Worm (Caenorhabditis elegans): Measurements from ENCODE around the gene hum-4.

The hum-4 gene

DNA sequence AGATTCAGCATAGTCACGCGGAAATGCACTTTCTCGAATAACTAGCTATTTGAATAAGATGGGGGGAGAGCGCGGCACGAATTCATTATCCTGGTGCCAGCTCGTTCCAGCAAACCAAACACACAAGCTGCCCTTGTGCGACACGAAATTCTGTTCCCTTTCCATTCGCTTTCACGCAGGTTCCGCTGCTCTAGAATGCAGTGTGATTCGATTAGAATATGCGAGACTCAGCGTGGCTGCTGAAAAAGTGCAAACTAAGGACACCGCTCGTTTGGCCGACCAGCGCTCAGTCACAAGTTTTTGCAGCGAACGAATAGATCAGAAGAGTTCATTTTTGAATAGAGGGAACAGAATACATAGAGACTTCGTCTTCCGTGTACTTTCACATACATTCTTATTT is 48.7 kb upstream of the hum-4 start:
- TF ChIP-seq snpc-4 (tag; optimal IDR thresholded peaks at IDR 0.05) = no peak
- TF ChIP-seq sem-4 (tag; optimal IDR thresholded peaks at IDR 0.05) = peak; percentile 52
- peak; percentile 37 for TF ChIP-seq nhr-21 (tag; optimal IDR thresholded peaks at IDR 0.05)
- TF ChIP-seq ZK546.5 (tag; optimal IDR thresholded peaks at IDR 0.05) = no peak

DNA sequence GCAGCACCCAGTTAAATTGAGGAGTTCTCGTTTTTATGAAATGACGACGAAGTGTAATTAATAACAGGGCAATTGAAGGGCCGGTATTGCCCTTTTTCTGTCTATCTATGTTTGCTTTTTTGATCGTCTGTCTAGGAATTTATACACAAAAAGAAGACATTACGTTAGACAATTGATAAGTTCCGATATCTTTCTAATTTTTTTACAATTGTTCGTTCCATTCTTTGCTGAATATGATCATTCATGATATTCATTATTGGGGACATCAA is 48.4 kb upstream of the hum-4 start:
- TF ChIP-seq nhr-25 (tag; optimal IDR thresholded peaks at IDR 0.05) = peak; percentile 7
- peak; percentile 17 for TF ChIP-seq fos-1 (tag; optimal IDR thresholded peaks at IDR 0.05)
- no peak for TF ChIP-seq nhr-23 (tag; optimal IDR thresholded peaks at IDR 0.05)
- TF ChIP-seq sma-9 (GFP tag; optimal IDR thresholded peaks at IDR 0.05) = peak; percentile 76
- no peak for TF ChIP-seq sma-9 (tag; optimal IDR thresholded peaks at IDR 0.05)
- TF ChIP-seq blmp-1 (tag; optimal IDR thresholded peaks at IDR 0.05; ENCODE audit: insufficient read depth) = peak; percentile 36
- no peak for TF ChIP-seq ama-1 (optimal IDR thresholded peaks at IDR 0.05)
- TF ChIP-seq sma-3 (GFP tag; optimal IDR thresholded peaks at IDR 0.05) = no peak
- no peak for TF ChIP-seq nhr-21 (tag; optimal IDR thresholded peaks at IDR 0.05)

DNA sequence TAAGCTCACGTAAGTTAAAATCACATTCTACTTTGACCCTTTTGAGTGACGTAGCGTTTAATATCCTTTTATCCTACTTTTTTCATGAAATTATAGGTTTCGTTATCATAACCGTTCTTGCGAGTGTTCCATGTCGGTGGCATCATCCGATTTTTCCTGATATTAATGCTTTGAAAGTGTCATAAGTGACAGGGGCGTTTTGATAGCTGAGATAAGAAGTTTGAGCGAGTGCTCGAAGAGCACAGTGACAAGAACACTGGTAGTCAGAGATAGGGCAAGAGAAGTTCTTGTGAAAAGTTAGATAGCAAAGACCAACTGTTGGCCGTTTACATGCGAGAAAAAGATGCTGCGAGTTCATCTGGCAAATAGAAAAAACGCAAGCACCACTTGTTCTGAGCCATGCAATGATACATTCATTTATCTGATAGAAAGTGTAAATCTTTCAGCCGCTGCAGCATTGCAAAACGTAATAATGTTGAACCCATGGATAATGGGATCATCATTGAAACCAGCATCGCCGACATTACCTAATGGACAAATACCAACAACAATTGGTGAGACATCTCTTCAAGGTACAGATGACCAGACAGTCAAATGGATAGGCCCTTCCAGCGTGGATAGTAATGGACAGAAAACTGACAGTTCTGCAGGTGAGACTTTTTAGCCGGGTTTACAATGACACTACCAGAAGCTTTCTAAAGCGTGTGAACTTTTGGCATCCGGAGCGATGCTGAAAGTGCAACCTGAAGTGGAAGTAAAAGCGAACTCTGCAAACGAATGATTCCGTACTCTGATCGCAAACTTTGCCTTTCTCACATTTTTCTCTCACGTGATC is 47.8 kb upstream of the hum-4 start:
- peak; percentile 33 for TF ChIP-seq crh-2 (tag; optimal IDR thresholded peaks at IDR 0.05)
- TF ChIP-seq C34F6.9 (tag; optimal IDR thresholded peaks at IDR 0.05) = peak; percentile 6
- peak; percentile 21 for TF ChIP-seq ztf-4 (tag; optimal IDR thresholded peaks at IDR 0.05)
- TF ChIP-seq R02D3.7 (tag; optimal IDR thresholded peaks at IDR 0.05) = no peak
- peak; percentile 4 for TF ChIP-seq F13H6.1 (tag; optimal IDR thresholded peaks at IDR 0.05)
- TF ChIP-seq ama-1 (optimal IDR thresholded peaks at IDR 0.05) = peak; percentile 44
- TF ChIP-seq mab-5 (tag; optimal IDR thresholded peaks at IDR 0.05) = no peak
- peak; percentile 87 for TF ChIP-seq fos-1 (tag; optimal IDR thresholded peaks at IDR 0.05)
- peak; percentile 1 for TF ChIP-seq nhr-129 (tag; optimal IDR thresholded peaks at IDR 0.05)

DNA sequence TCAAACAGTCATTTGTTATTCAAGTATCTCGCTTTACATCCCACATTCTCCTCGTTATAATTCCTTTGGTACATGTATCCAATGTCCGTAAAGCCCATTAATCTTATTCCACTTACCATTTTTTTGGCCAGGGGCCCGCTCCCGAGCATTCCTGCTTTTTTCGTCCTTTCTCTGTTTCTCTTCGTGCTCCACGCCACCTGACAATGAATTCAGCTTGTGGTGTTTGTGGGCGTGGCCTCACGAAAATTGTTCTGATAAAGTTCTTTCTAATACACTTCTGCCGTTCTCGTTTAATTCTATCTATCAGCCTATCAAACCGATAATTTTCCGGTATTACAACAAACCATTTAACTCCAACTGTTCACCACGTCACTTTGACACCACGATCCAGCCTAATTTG is 46.6 kb upstream of the hum-4 start:
- TF ChIP-seq lin-11 (tag; optimal IDR thresholded peaks at IDR 0.05) = no peak
- TF ChIP-seq lin-39 (tag; optimal IDR thresholded peaks at IDR 0.05) = no peak

DNA sequence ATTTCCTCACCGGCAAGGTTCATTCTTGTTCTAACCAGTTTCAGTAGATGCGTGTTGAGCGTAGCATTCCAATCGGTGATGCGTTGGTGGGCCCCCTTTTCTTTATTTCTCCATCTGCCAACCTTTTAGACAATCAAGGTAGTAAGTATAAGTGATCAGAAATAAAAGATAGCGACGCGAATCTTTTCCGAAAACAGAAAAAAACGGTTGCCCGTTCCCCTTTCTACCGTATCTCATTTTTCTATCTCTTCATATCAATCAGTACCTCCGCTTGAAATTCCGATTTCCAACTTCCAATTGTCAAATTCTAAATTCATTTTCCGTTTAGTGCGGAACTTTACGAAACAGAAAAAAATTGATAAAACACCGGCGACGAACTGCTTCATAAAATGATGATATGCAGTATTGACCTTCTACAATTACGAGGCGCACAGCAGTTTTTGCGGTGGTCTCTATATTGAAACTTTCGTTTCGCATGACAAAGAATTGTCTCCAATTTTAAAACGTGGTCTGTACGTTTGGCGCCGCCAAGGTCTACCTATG is 46.0 kb upstream of the hum-4 start:
- no peak for TF ChIP-seq nhr-77 (tag; optimal IDR thresholded peaks at IDR 0.05)
- no peak for TF ChIP-seq mab-5 (tag; optimal IDR thresholded peaks at IDR 0.05)
- TF ChIP-seq fos-1 (tag; optimal IDR thresholded peaks at IDR 0.05) = peak; percentile 32
- TF ChIP-seq elt-3 (tag; optimal IDR thresholded peaks at IDR 0.05) = no peak
- TF ChIP-seq snpc-4 (tag; optimal IDR thresholded peaks at IDR 0.05) = no peak
- TF ChIP-seq F13H6.1 (tag; optimal IDR thresholded peaks at IDR 0.05) = no peak
- TF ChIP-seq nhr-25 (tag; optimal IDR thresholded peaks at IDR 0.05) = peak; percentile 20
- no peak for TF ChIP-seq alr-1 (tag; optimal IDR thresholded peaks at IDR 0.05)
- no peak for TF ChIP-seq R02D3.7 (tag; optimal IDR thresholded peaks at IDR 0.05)
- no peak for TF ChIP-seq sma-3 (GFP tag; optimal IDR thresholded peaks at IDR 0.05)
- no peak for TF ChIP-seq lin-39 (tag; optimal IDR thresholded peaks at IDR 0.05)
- TF ChIP-seq egl-27 (tag; optimal IDR thresholded peaks at IDR 0.05) = peak; percentile 19

DNA sequence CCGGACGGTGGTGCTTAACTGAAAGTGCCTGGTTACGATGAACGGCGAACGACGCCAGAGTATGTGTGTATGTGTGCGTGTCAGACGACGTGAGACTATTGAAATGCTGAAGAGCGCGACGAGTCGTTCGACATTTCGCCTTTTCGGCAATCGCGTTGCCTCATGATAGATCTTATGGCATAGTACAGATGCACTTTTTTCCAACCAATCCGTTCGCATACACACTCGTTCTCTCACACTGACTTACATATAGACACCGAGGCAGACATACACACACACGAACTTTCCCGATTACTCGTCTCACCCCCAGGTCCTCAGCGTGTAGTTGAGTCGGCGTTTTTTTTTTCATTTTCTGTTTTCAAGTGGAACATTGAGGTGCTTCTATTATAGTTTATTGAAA is 45.4 kb upstream of the hum-4 start:
- TF ChIP-seq blmp-1 (tag; optimal IDR thresholded peaks at IDR 0.05; ENCODE audit: insufficient read depth) = peak; percentile 42
- TF ChIP-seq ama-1 (optimal IDR thresholded peaks at IDR 0.05) = no peak
- no peak for TF ChIP-seq elt-1 (tag; optimal IDR thresholded peaks at IDR 0.05)
- no peak for TF ChIP-seq nhr-10 (tag; optimal IDR thresholded peaks at IDR 0.05)
- TF ChIP-seq aly-2 (tag; optimal IDR thresholded peaks at IDR 0.05) = no peak
- TF ChIP-seq elt-3 (tag; optimal IDR thresholded peaks at IDR 0.05) = no peak
- no peak for TF ChIP-seq nhr-237 (tag; optimal IDR thresholded peaks at IDR 0.05)
- TF ChIP-seq R02D3.7 (tag; optimal IDR thresholded peaks at IDR 0.05) = no peak
- TF ChIP-seq lsy-2 (tag; optimal IDR thresholded peaks at IDR 0.05) = peak in 1 of 2 experiments; percentile 30
- TF ChIP-seq lin-11 (tag; optimal IDR thresholded peaks at IDR 0.05) = no peak
- no peak for TF ChIP-seq mab-5 (tag; optimal IDR thresholded peaks at IDR 0.05)
- TF ChIP-seq snpc-4 (tag; optimal IDR thresholded peaks at IDR 0.05) = no peak
- TF ChIP-seq nhr-77 (tag; optimal IDR thresholded peaks at IDR 0.05) = no peak
- TF ChIP-seq ztf-11 (tag; optimal IDR thresholded peaks at IDR 0.05) = no peak
- no peak for TF ChIP-seq unc-62 (GFP tag; optimal IDR thresholded peaks at IDR 0.05)
- TF ChIP-seq nhr-23 (tag; optimal IDR thresholded peaks at IDR 0.05) = no peak
- no peak for TF ChIP-seq unc-39 (tag; optimal IDR thresholded peaks at IDR 0.05)
- TF ChIP-seq ceh-16 (tag; optimal IDR thresholded peaks at IDR 0.05) = no peak
- TF ChIP-seq nhr-12 (tag; optimal IDR thresholded peaks at IDR 0.05) = no peak
- peak; percentile 47 for TF ChIP-seq fos-1 (tag; optimal IDR thresholded peaks at IDR 0.05)
- TF ChIP-seq nhr-25 (tag; optimal IDR thresholded peaks at IDR 0.05) = peak; percentile 52
- no peak for TF ChIP-seq peb-1 (tag; optimal IDR thresholded peaks at IDR 0.05)
- TF ChIP-seq ztf-4 (tag; optimal IDR thresholded peaks at IDR 0.05) = no peak
- peak; percentile 65 for TF ChIP-seq sma-9 (GFP tag; optimal IDR thresholded peaks at IDR 0.05)
- no peak for TF ChIP-seq sma-9 (tag; optimal IDR thresholded peaks at IDR 0.05)
- no peak for TF ChIP-seq lin-13 (GFP tag; optimal IDR thresholded peaks at IDR 0.05)
- TF ChIP-seq dmd-4 (tag; optimal IDR thresholded peaks at IDR 0.05) = no peak
- no peak for TF ChIP-seq gmeb-1 (tag; optimal IDR thresholded peaks at IDR 0.05)
- no peak for TF ChIP-seq ceh-82 (tag; optimal IDR thresholded peaks at IDR 0.05)
- no peak for TF ChIP-seq ztf-1 (GFP tag; conservative IDR thresholded peaks at IDR 0.05)

Data from whole organism, L2 larva.